Fruit fly (Drosophila melanogaster) whole organism, embryonic: ENCODE measurements around the gene bora.

Experiments used
- Abd-B ChIP-seq: fragments of 200-800 bp; sonication (Bioruptor generic); optimal IDR thresholded peaks from 2 replicates; lab custom pipeline; 2018; ENCODE audit warnings: missing biosample characterization, mild to moderate bottlenecking, missing genetic modification characterization, moderate library complexity
- CG10979 ChIP-seq: fragments of 200-800 bp; sonication (Bioruptor generic); optimal IDR thresholded peaks from 2 replicates; lab custom pipeline; 2018; ENCODE audit warnings: missing biosample characterization, mild to moderate bottlenecking, missing genetic modification characterization, moderate library complexity
- CG1233 ChIP-seq: fragments of 200-800 bp; sonication (Bioruptor generic); optimal IDR thresholded peaks from 4 replicates; lab custom pipeline; 2018; ENCODE audit warnings: missing biosample characterization, mild to moderate bottlenecking, missing genetic modification characterization
- CG13894 ChIP-seq: fragments of 200-800 bp; sonication (Bioruptor generic); optimal IDR thresholded peaks from 3 replicates; lab custom pipeline; 2018; ENCODE audit warnings: missing biosample characterization, mild to moderate bottlenecking, missing genetic modification characterization, moderate library complexity
- CG14860 ChIP-seq: fragments of 200-800 bp; sonication (Bioruptor generic); IDR thresholded peaks from 3 replicates; pipeline ENCODE4 v1.3.6; 2022; ENCODE audit warnings: missing biosample characterization, missing genetic modification characterization; ENCODE audit not compliant: partially characterized antibody
- CG15479 ChIP-seq: fragments of 200-800 bp; sonication (Bioruptor generic); optimal IDR thresholded peaks from 3 replicates; lab custom pipeline; 2019; ENCODE audit warnings: missing biosample characterization, mild to moderate bottlenecking, missing genetic modification characterization, moderate library complexity
- CG1647 ChIP-seq: fragments of 200-800 bp; sonication (Bioruptor generic); optimal IDR thresholded peaks from 3 replicates; lab custom pipeline; 2016; ENCODE audit warnings: missing biosample characterization, missing genetic modification characterization
- CG16813 ChIP-seq: fragments of 200-800 bp; sonication (Bioruptor generic); IDR thresholded peaks from 3 replicates; pipeline ENCODE4 v1.3.6; 2022; ENCODE audit warnings: missing biosample characterization, missing genetic modification characterization; ENCODE audit not compliant: partially characterized antibody
- CG17361 ChIP-seq: fragments of 200-800 bp; sonication (Bioruptor generic); IDR thresholded peaks from 3 replicates; pipeline ENCODE4 v1.3.6; 2022; ENCODE audit warnings: missing biosample characterization, missing genetic modification characterization
- CG2116 ChIP-seq: fragments of 200-800 bp; sonication (Bioruptor generic); optimal IDR thresholded peaks from 3 replicates; lab custom pipeline; 2018; ENCODE audit warnings: missing biosample characterization, mild to moderate bottlenecking, missing genetic modification characterization
- CG3163 ChIP-seq: fragments of 200-800 bp; sonication (Bioruptor generic); optimal IDR thresholded peaks from 3 replicates; lab custom pipeline; 2016; ENCODE audit warnings: missing biosample characterization, missing genetic modification characterization
- CG32767 ChIP-seq: fragments of 200-800 bp; sonication (Bioruptor generic); IDR thresholded peaks from 2 replicates; pipeline ENCODE4 v1.3.6; 2022; ENCODE audit warnings: missing biosample characterization, missing genetic modification characterization
- CG42726 ChIP-seq: fragments of 200-800 bp; sonication (Bioruptor generic); IDR thresholded peaks from 2 replicates; pipeline ENCODE4 v1.3.6; 2022; ENCODE audit warnings: missing biosample characterization, missing genetic modification characterization; ENCODE audit not compliant: partially characterized antibody
- CG4617 ChIP-seq: fragments of 200-800 bp; sonication (Bioruptor generic); optimal IDR thresholded peaks from 3 replicates; lab custom pipeline; 2016; ENCODE audit warnings: missing biosample characterization, missing genetic modification characterization, borderline replicate concordance
- CG5180 ChIP-seq: fragments of 200-800 bp; sonication (Bioruptor generic); optimal IDR thresholded peaks from 3 replicates; lab custom pipeline; 2017; ENCODE audit warnings: missing biosample characterization, missing genetic modification characterization, mild to moderate bottlenecking, moderate library complexity, missing genetic modification reagents
- CG6689 ChIP-seq: fragments of 200-800 bp; sonication (Bioruptor generic); IDR thresholded peaks from 2 replicates; pipeline ENCODE4 v1.3.6; 2022; ENCODE audit warnings: missing biosample characterization, missing genetic modification characterization
- CG6765 ChIP-seq: fragments of 200-800 bp; sonication (Bioruptor generic); optimal IDR thresholded peaks from 3 replicates; lab custom pipeline; 2017; ENCODE audit warnings: missing biosample characterization, mild to moderate bottlenecking, missing genetic modification characterization
- CG7987 ChIP-seq: fragments of 200-800 bp; sonication (Bioruptor generic); optimal IDR thresholded peaks from 2 replicates; lab custom pipeline; 2018; ENCODE audit warnings: missing biosample characterization, mild to moderate bottlenecking, missing genetic modification characterization, moderate library complexity
- CG9727 ChIP-seq: fragments of 200-800 bp; sonication (Bioruptor generic); optimal IDR thresholded peaks from 3 replicates; lab custom pipeline; 2017; ENCODE audit warnings: missing biosample characterization, mild to moderate bottlenecking, missing genetic modification characterization
- D ChIP-seq, 2 experiments: fragments of 200-800 bp in 1 of 2; fragments of >200 bp in 1 of 2; sonication (Bioruptor generic) in 1 of 2; optimal IDR thresholded peaks; 2 replicates in 1 of 2; 3 replicates in 1 of 2; lab custom pipeline; 2017; ENCODE audit warnings: mild to moderate bottlenecking in 1 of 2, missing biosample characterization in 1 of 2, missing genetic modification characterization in 1 of 2, missing genetic modification reagents in 1 of 2
- Dp ChIP-seq: fragments of 200-800 bp; sonication (Bioruptor generic); optimal IDR thresholded peaks from 2 replicates; lab custom pipeline; 2018; ENCODE audit warnings: missing biosample characterization, mild to moderate bottlenecking, missing genetic modification characterization, moderate library complexity
- Eip74EF ChIP-seq, 2 experiments: fragments of 200-800 bp in 1 of 2; fragments of >200 bp in 1 of 2; sonication (Bioruptor generic) in 1 of 2; optimal IDR thresholded peaks; 2 replicates each; lab custom pipeline; 2017 to 2019; ENCODE audit warnings: missing biosample characterization in 2 of 2, missing genetic modification characterization in 2 of 2, mild to moderate bottlenecking in 1 of 2, moderate library complexity in 1 of 2
- Hmx ChIP-seq: fragments of 200-800 bp; sonication (Bioruptor generic); optimal IDR thresholded peaks from 2 replicates; lab custom pipeline; 2016; ENCODE audit warnings: missing biosample characterization, missing genetic modification characterization
- MBD-R2 ChIP-seq: fragments of 200-800 bp; sonication (Bioruptor generic); IDR thresholded peaks from 2 replicates; pipeline ENCODE4 v1.3.6; 2022; ENCODE audit warnings: missing biosample characterization, missing genetic modification characterization
- MESR4 ChIP-seq: fragments of 200-800 bp; sonication (Bioruptor generic); optimal IDR thresholded peaks from 2 replicates; lab custom pipeline; 2018; ENCODE audit warnings: missing biosample characterization, mild to moderate bottlenecking, missing genetic modification characterization, moderate library complexity
- Max ChIP-seq: fragments of 200-800 bp; sonication (Bioruptor generic); optimal IDR thresholded peaks from 2 replicates; lab custom pipeline; 2016; ENCODE audit warnings: missing biosample characterization, mild to moderate bottlenecking, missing genetic modification characterization
- NC2α ChIP-seq: fragments of 200-800 bp; sonication (Bioruptor generic); optimal IDR thresholded peaks from 2 replicates; lab custom pipeline; 2016; ENCODE audit warnings: missing biosample characterization, missing genetic modification characterization
- Nf-YA ChIP-seq: fragments of 200-800 bp; sonication (Bioruptor generic); IDR thresholded peaks from 2 replicates; pipeline ENCODE4 v1.3.6; 2022; ENCODE audit warnings: missing biosample characterization, missing genetic modification characterization
- Nf-YB ChIP-seq: fragments of 200-800 bp; sonication (Bioruptor generic); optimal IDR thresholded peaks from 3 replicates; lab custom pipeline; 2019; ENCODE audit warnings: missing biosample characterization, mild to moderate bottlenecking, missing genetic modification characterization, moderate library complexity
- Oaz ChIP-seq: fragments of 200-800 bp; sonication (Bioruptor generic); IDR thresholded peaks from 2 replicates; pipeline ENCODE4 v1.3.6; 2022; ENCODE audit warnings: missing biosample characterization, missing genetic modification characterization
- Xrp1 ChIP-seq: fragments of 200-800 bp; sonication (Bioruptor generic); IDR thresholded peaks from 2 replicates; pipeline ENCODE4 v1.3.6; 2022; ENCODE audit warnings: missing biosample characterization, missing genetic modification characterization
- amos ChIP-seq: fragments of 200-800 bp; sonication (Bioruptor generic); IDR thresholded peaks from 2 replicates; pipeline ENCODE4 v1.3.6; 2022; ENCODE audit warnings: missing biosample characterization, missing genetic modification characterization; ENCODE audit not compliant: partially characterized antibody
- aop ChIP-seq: fragments of 200-800 bp; sonication (Bioruptor generic); IDR thresholded peaks from 2 replicates; pipeline ENCODE4 v1.3.6; 2022; ENCODE audit warnings: missing biosample characterization, missing genetic modification characterization
- ara ChIP-seq: fragments of 200-800 bp; sonication (Bioruptor generic); IDR thresholded peaks from 2 replicates; pipeline ENCODE4 v1.3.6; 2022; ENCODE audit warnings: missing biosample characterization, missing genetic modification characterization
- ato ChIP-seq: fragments of 200-800 bp; sonication (Bioruptor generic); IDR thresholded peaks from 2 replicates; pipeline ENCODE4 v1.3.6; 2022; ENCODE audit warnings: missing biosample characterization, missing genetic modification characterization; ENCODE audit not compliant: partially characterized antibody
- dm ChIP-seq: fragments of 200-800 bp; sonication (Bioruptor generic); optimal IDR thresholded peaks from 3 replicates; lab custom pipeline; 2016; ENCODE audit warnings: missing biosample characterization, missing genetic modification characterization
- exex ChIP-seq: fragments of 200-800 bp; sonication (Bioruptor generic); optimal IDR thresholded peaks from 4 replicates; lab custom pipeline; 2018; ENCODE audit warnings: missing biosample characterization, mild to moderate bottlenecking, missing genetic modification characterization, moderate library complexity
- ftz-f1 ChIP-seq: fragments of 200-800 bp; sonication (Bioruptor generic); optimal IDR thresholded peaks from 2 replicates; lab custom pipeline; 2016; ENCODE audit warnings: missing biosample characterization, missing genetic modification characterization
- grau ChIP-seq: fragments of 200-800 bp; optimal IDR thresholded peaks from 3 replicates; lab custom pipeline; 2019; ENCODE audit warnings: missing biosample characterization, mild to moderate bottlenecking, missing genetic modification characterization, moderate library complexity
- jigr1 ChIP-seq: fragments of 200-800 bp; sonication (Bioruptor generic); IDR thresholded peaks from 3 replicates; pipeline ENCODE4 v1.3.6; 2022; ENCODE audit warnings: missing biosample characterization, missing genetic modification characterization
- p53 ChIP-seq: fragments of 200-800 bp; sonication (Bioruptor generic); optimal IDR thresholded peaks from 2 replicates; lab custom pipeline; 2016; ENCODE audit warnings: missing biosample characterization, missing genetic modification characterization
- pfk ChIP-seq: fragments of 200-800 bp; sonication (Bioruptor generic); optimal IDR thresholded peaks from 2 replicates; lab custom pipeline; 2018; ENCODE audit warnings: missing biosample characterization, mild to moderate bottlenecking, missing genetic modification characterization, moderate library complexity
- pita ChIP-seq: fragments of 200-800 bp; sonication (Bioruptor generic); optimal IDR thresholded peaks from 2 replicates; lab custom pipeline; 2017; ENCODE audit warnings: missing biosample characterization, mild to moderate bottlenecking, missing genetic modification characterization
- psq ChIP-seq: fragments of 200-800 bp; sonication (Bioruptor generic); optimal IDR thresholded peaks from 2 replicates; lab custom pipeline; 2017; ENCODE audit warnings: missing biosample characterization, missing genetic modification characterization
- salm ChIP-seq: fragments of 200-800 bp; sonication (Bioruptor generic); optimal IDR thresholded peaks from 2 replicates; lab custom pipeline; 2018; ENCODE audit warnings: missing biosample characterization, mild to moderate bottlenecking, missing genetic modification characterization
- tna ChIP-seq: fragments of 200-800 bp; sonication (Bioruptor generic); IDR thresholded peaks from 2 replicates; pipeline ENCODE4 v1.3.6; 2022; ENCODE audit warnings: missing biosample characterization, missing genetic modification characterization; ENCODE audit not compliant: partially characterized antibody
- zen ChIP-seq: fragments of 200-800 bp; sonication (Bioruptor generic); optimal IDR thresholded peaks from 3 replicates; lab custom pipeline; 2018; ENCODE audit warnings: missing biosample characterization, mild to moderate bottlenecking, missing genetic modification characterization, moderate library complexity

The bora gene

dm6 chr3L:18620988-18621734 is 1.3 kb upstream of the bora start (continued):
- TF ChIP-seq CG4617 (GFP tag; lab: Kevin White, UChicago) (no peak), salm (tag; lab: Kevin White, UChicago) (no peak), ato (GFP tag; lab: Robert Waterston, UW) (no peak; the same call in 1 of the 2 replicates), CG5180 (no peak), CG6689 (GFP tag; lab: Robert Waterston, UW) (no peak), ftz-f1 (GFP tag; lab: Kevin White, UChicago) (peak; percentile 17), CG3163 (peak; percentile 7), exex (tag; lab: Kevin White, UChicago) (no peak), Xrp1 (peak; percentile 61), Nf-YA (GFP tag; lab: Robert Waterston, UW) (no peak), CG14860 (GFP tag; lab: Robert Waterston, UW) (peak; percentile 9; the same call in 1 of the 3 replicates), CG6765 (GFP tag; lab: Kevin White, UChicago) (no peak), p53 (peak; percentile 39), Eip74EF (GFP tag; optimal IDR thresholded peaks at IDR 0.05; lab: Kevin White, UChicago) (no peak), Max (GFP tag; lab: Kevin White, UChicago) (no peak), pita (GFP tag; lab: Kevin White, UChicago) (no peak), CG2116 (GFP tag; lab: Kevin White, UChicago) (no peak), tna (GFP tag; lab: Robert Waterston, UW) (peak; percentile 27; the same call in 1 of the 2 replicates), CG10979 (peak; percentile 51), MBD-R2 (peak; percentile 30; the same call in 1 of the 2 replicates), CG32767 (0 out of 2 replicates have a peak, but pooled peaks have one; percentile 11), Hmx (no peak), Dp (GFP tag; lab: Kevin White, UChicago) (no peak), amos (peak; percentile 74), CG1233 (no peak), dm (GFP tag; lab: Kevin White, UChicago) (peak; percentile 16), ara (no peak), CG7987 (GFP tag; lab: Kevin White, UChicago) (no peak), CG13894 (no peak), Oaz (GFP tag; lab: Robert Waterston, UW) (no peak), D (optimal IDR thresholded peaks at IDR 0.05; lab: Kevin White, UChicago) (no peak), D (GFP tag; optimal IDR thresholded peaks at IDR 0.05; lab: Kevin White, UChicago) (peak; percentile 3), zen (no peak), CG9727 (GFP tag; lab: Kevin White, UChicago) (peak; percentile 46), CG1647 (no peak), aop (0 out of 2 replicates have a peak, but pooled peaks have one; percentile 29), CG15479 (GFP tag; lab: Kevin White, UChicago) (peak; percentile 89), psq (GFP tag; lab: Kevin White, UChicago) (no peak), NC2α (no peak), CG16813 (peak; percentile 72), CG17361 (GFP tag; lab: Robert Waterston, UW) (no peak), pfk (GFP tag; lab: Kevin White, UChicago) (no peak), Nf-YB (GFP tag; lab: Kevin White, UChicago) (no peak), jigr1 (no peak), MESR4 (no peak), grau (tag; lab: Kevin White, UChicago) (peak; percentile 48), Abd-B (GFP tag; lab: Kevin White, UChicago) (no peak), CG42726 (peak; percentile 10; the same call in 1 of the 2 replicates)
